Worm (Caenorhabditis elegans) whole organism, midembryonic: ENCODE results near the gene F53A2.11.

Experiments
- T22C8.4 ChIP-seq: fragments of 200-800 bp; sonication (Bioruptor generic); IDR thresholded peaks from 2 replicates; pipeline ENCODE4 v1.3.6; 2022; ENCODE audit warnings: missing genetic modification characterization, missing compliant biosample characterization
- cog-1 ChIP-seq: sonication (generic microtip); optimal IDR thresholded peaks from 2 replicates; lab custom pipeline; 2016; ENCODE audit warnings: missing genetic modification characterization, missing compliant biosample characterization
- flt-1 ChIP-seq: fragments of 200-800 bp; sonication (Bioruptor generic); IDR thresholded peaks from 2 replicates; pipeline ENCODE4 v1.3.6; 2022; ENCODE audit warnings: missing genetic modification characterization, missing compliant biosample characterization
- klf-2 ChIP-seq: fragments of 200-800 bp; sonication (Bioruptor generic); conservative IDR thresholded peaks from 2 replicates; pipeline ENCODE4 v1.3.6; 2022; ENCODE audit warnings: missing genetic modification reagents, missing genetic modification characterization, missing compliant biosample characterization
- med-1 ChIP-seq: sonication (generic microtip); optimal IDR thresholded peaks from 2 replicates; lab custom pipeline; 2017; ENCODE audit warnings: missing genetic modification characterization, mild to moderate bottlenecking, missing compliant biosample characterization, antibody characterized with exemption, missing genetic modification reagents; ENCODE audit not compliant: insufficient read depth
- ref-1 ChIP-seq: fragments of 200-800 bp; sonication (Bioruptor generic); conservative IDR thresholded peaks from 2 replicates; pipeline ENCODE4 v1.3.6; 2022; ENCODE audit warnings: missing genetic modification reagents, missing genetic modification characterization, missing compliant biosample characterization
- tab-1 ChIP-seq: fragments of 200-800 bp; sonication (Bioruptor generic); IDR thresholded peaks from 2 replicates; pipeline ENCODE4 v1.3.6; 2022; ENCODE audit warnings: missing genetic modification characterization, missing compliant biosample characterization
- ztf-23 ChIP-seq: fragments of 200-800 bp; sonication (Bioruptor generic); IDR thresholded peaks from 2 replicates; pipeline ENCODE4 v1.3.6; 2022; ENCODE audit warnings: missing genetic modification reagents, missing genetic modification characterization, missing compliant biosample characterization
- ztf-29 ChIP-seq: fragments of 200-800 bp; sonication (Bioruptor generic); IDR thresholded peaks from 2 replicates; pipeline ENCODE4 v1.3.6; 2022; ENCODE audit warnings: missing genetic modification reagents, missing genetic modification characterization, missing compliant biosample characterization

Gene F53A2.11

ce11 chrIII:13298722-13299431 lies 23.6 kb downstream of the F53A2.11 start, which contains the start of gene pgm-2:
TSS of gene pgm-2 (plus strand) at chrIII:13299378.
- TF ChIP-seq tab-1 (GFP tag; lab: Robert Waterston, UW) (no peak), klf-2 (GFP tag; lab: Robert Waterston, UW) (no peak), ref-1 (GFP tag; lab: Robert Waterston, UW) (no peak), ztf-23 (GFP tag; lab: Robert Waterston, UW) (no peak), cog-1 (tag; lab: Kevin White, UChicago) (no peak), flt-1 (GFP tag; lab: Robert Waterston, UW) (no peak), T22C8.4 (GFP tag; lab: Robert Waterston, UW) (no peak), ztf-29 (GFP tag; lab: Robert Waterston, UW) (no peak), med-1 (no peak)

ce11 chrIII:13296289-13296874 lies 26.1 kb downstream of the F53A2.11 start, which contains the start of gene npp-18:
TSS of gene npp-18 (plus strand) at chrIII:13296853.
- TF ChIP-seq T22C8.4 (GFP tag; lab: Robert Waterston, UW) (peak; percentile 74), ref-1 (GFP tag; lab: Robert Waterston, UW) (peak; percentile 64), tab-1 (GFP tag; lab: Robert Waterston, UW) (peak; percentile 87), flt-1 (GFP tag; lab: Robert Waterston, UW) (peak; percentile 91), ztf-23 (GFP tag; lab: Robert Waterston, UW) (peak; percentile 93), klf-2 (GFP tag; lab: Robert Waterston, UW) (peak; percentile 84), ztf-29 (GFP tag; lab: Robert Waterston, UW) (peak; percentile 88)

ce11 chrIII:13292971-13293514 lies 29.4 kb downstream of the F53A2.11 start, which contains the start of gene set-25:
TSS of gene set-25 (minus strand) at chrIII:13293090.
- TF ChIP-seq med-1 (peak; percentile 48), klf-2 (GFP tag; lab: Robert Waterston, UW) (peak; percentile 77), tab-1 (GFP tag; lab: Robert Waterston, UW) (peak; percentile 34; the same call in 1 of the 2 replicates), flt-1 (GFP tag; lab: Robert Waterston, UW) (peak; percentile 67), ztf-23 (GFP tag; lab: Robert Waterston, UW) (peak; percentile 86)

- TF ChIP-seq med-1 (no peak), tab-1 (GFP tag; lab: Robert Waterston, UW) (no peak), flt-1 (GFP tag; lab: Robert Waterston, UW) (no peak), T22C8.4 (GFP tag; lab: Robert Waterston, UW) (no peak), klf-2 (GFP tag; lab: Robert Waterston, UW) (no peak), ref-1 (GFP tag; lab: Robert Waterston, UW) (no peak), ztf-29 (GFP tag; lab: Robert Waterston, UW) (no peak), ztf-23 (GFP tag; lab: Robert Waterston, UW) (no peak), cog-1 (tag; lab: Kevin White, UChicago) (no peak)
Observed at ce11 chrIII:13285421-13285820, 37.1 kb downstream of the F53A2.11 start, which contains the start of gene F56A8.8. TSS of gene F56A8.8 (plus strand) at chrIII:13285721.

- no peak for TF ChIP-seq tab-1 (GFP tag; lab: Robert Waterston, UW)
- TF ChIP-seq klf-2 (GFP tag; lab: Robert Waterston, UW), result 0 out of 2 replicates have a peak, but pooled peaks have one; percentile 18
Observed at ce11 chrIII:13277881-13278500, 44.5 kb downstream of the F53A2.11 start.

ce11 chrIII:13276958-13277357 lies 45.5 kb downstream of the F53A2.11 start, which contains the start of gene unc-64:
TSS of gene unc-64 (plus strand) at chrIII:13277258.
- TF ChIP-seq ztf-23 (GFP tag; lab: Robert Waterston, UW) (no peak), T22C8.4 (GFP tag; lab: Robert Waterston, UW) (no peak)

ce11 chrIII:13275784-13276183 lies 46.7 kb downstream of the F53A2.11 start:
- TF ChIP-seq ref-1 (GFP tag; lab: Robert Waterston, UW), result no peak
- TF ChIP-seq tab-1 (GFP tag; lab: Robert Waterston, UW), result no peak
- no peak for TF ChIP-seq ztf-29 (GFP tag; lab: Robert Waterston, UW)
- TF ChIP-seq med-1, result no peak
- no peak for TF ChIP-seq flt-1 (GFP tag; lab: Robert Waterston, UW)
- no peak for TF ChIP-seq T22C8.4 (GFP tag; lab: Robert Waterston, UW)
- no peak for TF ChIP-seq cog-1 (tag; lab: Kevin White, UChicago)
- TF ChIP-seq ztf-23 (GFP tag; lab: Robert Waterston, UW), result no peak; the same call in 1 of the 2 replicates
- no peak for TF ChIP-seq klf-2 (GFP tag; lab: Robert Waterston, UW)

- TF ChIP-seq T22C8.4 (GFP tag; lab: Robert Waterston, UW), result no peak
- no peak for TF ChIP-seq ztf-29 (GFP tag; lab: Robert Waterston, UW)
- no peak for TF ChIP-seq tab-1 (GFP tag; lab: Robert Waterston, UW)
- TF ChIP-seq flt-1 (GFP tag; lab: Robert Waterston, UW), result no peak
- no peak for TF ChIP-seq ztf-23 (GFP tag; lab: Robert Waterston, UW)
- no peak for TF ChIP-seq cog-1 (tag; lab: Kevin White, UChicago)
- TF ChIP-seq med-1, result no peak
- no peak for TF ChIP-seq klf-2 (GFP tag; lab: Robert Waterston, UW)
- no peak for TF ChIP-seq ref-1 (GFP tag; lab: Robert Waterston, UW)
Observed at ce11 chrIII:13272788-13273187, 49.7 kb downstream of the F53A2.11 start.

- TF ChIP-seq tab-1 (GFP tag; lab: Robert Waterston, UW), result no peak
- TF ChIP-seq ref-1 (GFP tag; lab: Robert Waterston, UW), result no peak
- TF ChIP-seq med-1, result no peak
- no peak for TF ChIP-seq ztf-23 (GFP tag; lab: Robert Waterston, UW)
- no peak for TF ChIP-seq flt-1 (GFP tag; lab: Robert Waterston, UW)
- no peak for TF ChIP-seq klf-2 (GFP tag; lab: Robert Waterston, UW)
- no peak for TF ChIP-seq T22C8.4 (GFP tag; lab: Robert Waterston, UW)
- TF ChIP-seq cog-1 (tag; lab: Kevin White, UChicago), result no peak
- no peak for TF ChIP-seq ztf-29 (GFP tag; lab: Robert Waterston, UW)
Observed at ce11 chrIII:13272227-13272626, 50.3 kb downstream of the F53A2.11 start.
